Fruit fly (Drosophila melanogaster): Measurements from ENCODE around the gene CG18178.

Gene CG18178

dm6 chr3L:9680968-9681367 lies 38.0 kb downstream of the CG18178 start, which contains the start of gene alphaTub67C:
TSS of gene alphaTub67C (plus strand) at chr3L:9681268.
- TF ChIP-seq Sox100B (GFP tag; optimal IDR thresholded peaks at IDR 0.05): no peak
- TF ChIP-seq NfI (GFP tag; optimal IDR thresholded peaks at IDR 0.05): no peak
- no peak for TF ChIP-seq B-H1 (GFP tag; IDR thresholded peaks at IDR 0.05)
- TF ChIP-seq CG15479 (GFP tag; optimal IDR thresholded peaks at IDR 0.05): no peak
- TF ChIP-seq kni (GFP tag; optimal IDR thresholded peaks at IDR 0.05): no peak
- TF ChIP-seq CG17385 (GFP tag; optimal IDR thresholded peaks at IDR 0.05): no peak
- no peak for TF ChIP-seq Usf (GFP tag; optimal IDR thresholded peaks at IDR 0.05)
- TF ChIP-seq CG8089 (GFP tag; optimal IDR thresholded peaks at IDR 0.05): no peak
- no peak for TF ChIP-seq D (optimal IDR thresholded peaks at IDR 0.05)
- TF ChIP-seq D (GFP tag; optimal IDR thresholded peaks at IDR 0.05): no peak
- TF ChIP-seq pzg (GFP tag; optimal IDR thresholded peaks at IDR 0.05): no peak
- TF ChIP-seq CG16863 (GFP tag; optimal IDR thresholded peaks at IDR 0.05): no peak
- TF ChIP-seq CG2116 (GFP tag; optimal IDR thresholded peaks at IDR 0.05): no peak

dm6 chr3L:9678994-9679393 lies 40.0 kb downstream of the CG18178 start, which contains the start of the genes fry and CG16717:
TSS of gene fry (minus strand) at chr3L:9679103.
TSS of gene CG16717 (plus strand) at chr3L:9679201.
- TF ChIP-seq CG2129 (GFP tag; IDR thresholded peaks at IDR 0.05; ENCODE audit: partially characterized antibody): peak; percentile 25; the same call in 1 of the 2 replicates
- TF ChIP-seq grn (GFP tag; optimal IDR thresholded peaks at IDR 0.05): no peak
- no peak for TF ChIP-seq sim (GFP tag; IDR thresholded peaks at IDR 0.05)
- TF ChIP-seq CG11456 (GFP tag; IDR thresholded peaks at IDR 0.05): no peak
- TF ChIP-seq Sry-δ (GFP tag; optimal IDR thresholded peaks at IDR 0.05): peak; percentile 26
- TF ChIP-seq vfl (GFP tag; optimal IDR thresholded peaks at IDR 0.05): no peak
- TF ChIP-seq ewg (GFP tag; optimal IDR thresholded peaks at IDR 0.05): no peak
- TF ChIP-seq CG34422 (GFP tag; IDR thresholded peaks at IDR 0.05): peak; percentile 52; the same call in 1 of the 3 replicates
- no peak for TF ChIP-seq peb (GFP tag; IDR thresholded peaks at IDR 0.05)
- no peak for TF ChIP-seq CG14667 (GFP tag; IDR thresholded peaks at IDR 0.05)
- TF ChIP-seq CG12942 (GFP tag; optimal IDR thresholded peaks at IDR 0.05): no peak
- no peak for TF ChIP-seq tx (GFP tag; optimal IDR thresholded peaks at IDR 0.05)
- TF ChIP-seq Sox102F (GFP tag; optimal IDR thresholded peaks at IDR 0.05): no peak
- peak; percentile 32 for TF ChIP-seq Med (GFP tag)
- no peak for TF ChIP-seq CG7556 (GFP tag; optimal IDR thresholded peaks at IDR 0.05)
- peak; percentile 29 for TF ChIP-seq MESR4 (GFP tag; optimal IDR thresholded peaks at IDR 0.05)
- no peak for TF ChIP-seq Oli (tag; optimal IDR thresholded peaks at IDR 0.05)
- no peak for TF ChIP-seq CG11085 (GFP tag; IDR thresholded peaks at IDR 0.05)
- no peak for TF ChIP-seq zen (tag; optimal IDR thresholded peaks at IDR 0.05)
- no peak for TF ChIP-seq Tbp (GFP tag; optimal IDR thresholded peaks at IDR 0.05)
- no peak for TF ChIP-seq Antp (GFP tag; optimal IDR thresholded peaks at IDR 0.05)
- peak; percentile 69 for TF ChIP-seq zen2 (GFP tag; IDR thresholded peaks at IDR 0.05; ENCODE audit: partially characterized antibody)
- TF ChIP-seq CG32767 (GFP tag; IDR thresholded peaks at IDR 0.05): no peak
- TF ChIP-seq CG8944 (GFP tag; optimal IDR thresholded peaks at IDR 0.05): no peak
- TF ChIP-seq Nf-YC (tag; optimal IDR thresholded peaks at IDR 0.05): no peak
- TF ChIP-seq chinmo (GFP tag; IDR thresholded peaks at IDR 0.05; ENCODE audit: partially characterized antibody): no peak
- peak; percentile 68; the same call in 1 of the 2 replicates for TF ChIP-seq sna (GFP tag; IDR thresholded peaks at IDR 0.05; ENCODE audit: partially characterized antibody)
- TF ChIP-seq BtbVII (GFP tag; optimal IDR thresholded peaks at IDR 0.05): peak; percentile 33
- no peak for TF ChIP-seq pum (GFP tag; optimal IDR thresholded peaks at IDR 0.05)
- no peak for TF ChIP-seq CG4282 (GFP tag; optimal IDR thresholded peaks at IDR 0.05)
- TF ChIP-seq CG10274 (GFP tag; optimal IDR thresholded peaks at IDR 0.05): no peak
- no peak for TF ChIP-seq org-1 (GFP tag; optimal IDR thresholded peaks at IDR 0.05)
- TF ChIP-seq CG16779 (GFP tag; IDR thresholded peaks at IDR 0.05): no peak
- peak; percentile 67 for TF ChIP-seq CG6791 (GFP tag; IDR thresholded peaks at IDR 0.05; ENCODE audit: partially characterized antibody)
- TF ChIP-seq nerfin-2 (GFP tag; IDR thresholded peaks at IDR 0.05; ENCODE audit: partially characterized antibody): no peak
- TF ChIP-seq Asciz (GFP tag; optimal IDR thresholded peaks at IDR 0.05): no peak
- TF ChIP-seq lab (GFP tag; optimal IDR thresholded peaks at IDR 0.05): no peak
- TF ChIP-seq Gug (GFP tag; IDR thresholded peaks at IDR 0.05): no peak

Data from whole organism, embryonic.